Worm (Caenorhabditis elegans): ENCODE results near the gene srb-1.

- TF ChIP-seq ceh-82 (tag; optimal IDR thresholded peaks at IDR 0.05) (no peak), fkh-2 (tag; optimal IDR thresholded peaks at IDR 0.05) (no peak)
Measured at ce11 chrII:5185955-5186539, 15.2 kb upstream of the srb-1 start.

All from whole organism, L3 larva.